Fruit fly (Drosophila melanogaster): ENCODE data around the gene Nepl17.

Gene Nepl17

DNA sequence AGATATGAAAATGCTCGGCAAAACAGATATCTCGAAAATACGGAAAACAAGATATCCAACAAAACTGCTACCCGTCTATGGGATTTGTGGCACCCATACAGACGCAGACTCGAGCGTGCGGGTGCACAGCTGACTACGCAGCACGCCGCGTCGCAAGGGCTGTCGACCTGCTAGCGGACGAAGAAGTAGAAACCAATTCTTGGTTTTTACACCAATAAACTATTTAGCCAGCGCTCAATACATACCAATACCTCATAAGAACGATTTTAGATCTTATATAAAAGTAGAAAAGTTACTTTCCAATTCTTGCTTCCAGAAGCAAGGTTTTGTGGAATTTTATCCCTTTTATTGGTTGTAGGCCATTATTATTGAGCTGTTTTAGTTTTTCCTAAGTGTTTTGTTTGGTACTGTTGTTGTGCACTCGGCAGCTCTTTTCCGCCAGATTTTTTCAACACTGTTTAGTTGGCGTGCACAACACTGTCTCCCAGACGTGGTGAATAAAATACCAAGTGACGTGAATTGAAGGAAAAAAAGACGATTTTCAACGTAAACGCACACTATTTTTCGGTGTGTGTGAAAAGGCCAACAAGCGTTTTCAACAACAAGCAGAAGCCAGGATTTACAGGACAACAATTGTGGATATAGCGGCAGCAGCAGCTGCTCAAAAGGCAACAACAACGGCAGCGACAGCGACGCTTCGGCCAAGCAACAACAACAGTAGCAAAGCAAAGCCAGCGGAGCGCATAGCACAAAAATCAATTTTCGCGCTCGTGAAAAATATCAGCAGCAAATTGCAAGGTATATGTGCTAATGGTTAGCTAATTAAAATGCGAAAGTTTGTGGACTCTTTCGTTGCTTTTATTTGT is 16.1 kb downstream of the Nepl17 start (continued):
- TF ChIP-seq HLH54F (GFP tag; optimal IDR thresholded peaks at IDR 0.05) (peak; percentile 91), CG4854 (GFP tag; optimal IDR thresholded peaks at IDR 0.05) (peak; percentile 70), D19B (GFP tag; optimal IDR thresholded peaks at IDR 0.05) (peak; percentile 79), CG33213 (GFP tag; optimal IDR thresholded peaks at IDR 0.05) (peak; percentile 77), jumu (GFP tag; optimal IDR thresholded peaks at IDR 0.05) (peak; percentile 90), maf-S (GFP tag; optimal IDR thresholded peaks at IDR 0.05) (peak; percentile 72), Atf3 (GFP tag; optimal IDR thresholded peaks at IDR 0.05) (peak; percentile 70), HHEX (GFP tag; optimal IDR thresholded peaks at IDR 0.05) (peak; percentile 77), crc (GFP tag; optimal IDR thresholded peaks at IDR 0.05) (peak; percentile 72), gcm2 (GFP tag; optimal IDR thresholded peaks at IDR 0.05) (peak; percentile 52), CG2875 (GFP tag; optimal IDR thresholded peaks at IDR 0.05) (no peak), kay (GFP tag; optimal IDR thresholded peaks at IDR 0.05) (peak; percentile 78), eve (GFP tag; optimal IDR thresholded peaks at IDR 0.05) (no peak), CG10462 (GFP tag; optimal IDR thresholded peaks at IDR 0.05) (peak; percentile 53), CG11696 (GFP tag; IDR thresholded peaks at IDR 0.05) (no peak), pzg (GFP tag; optimal IDR thresholded peaks at IDR 0.05) (peak; percentile 61), E2f2 (GFP tag; IDR thresholded peaks at IDR 0.05) (no peak; the same call in 1 of the 2 replicates), Hey (tag; optimal IDR thresholded peaks at IDR 0.05) (peak; percentile 33), CG17359 (tag; optimal IDR thresholded peaks at IDR 0.05) (peak; percentile 77), Myb (GFP tag; optimal IDR thresholded peaks at IDR 0.05) (peak; percentile 77), CG12236 (GFP tag; optimal IDR thresholded peaks at IDR 0.05) (peak; percentile 62), CG1024 (GFP tag; IDR thresholded peaks at IDR 0.05) (0 out of 2 replicates have a peak, but pooled peaks have one; percentile 31), CG17328 (GFP tag; IDR thresholded peaks at IDR 0.05) (no peak), vnd (GFP tag; IDR thresholded peaks at IDR 0.05; ENCODE audit: partially characterized antibody) (no peak), CG2116 (GFP tag; optimal IDR thresholded peaks at IDR 0.05) (no peak), CG1792 (GFP tag; optimal IDR thresholded peaks at IDR 0.05) (peak; percentile 86), CG4360 (GFP tag; IDR thresholded peaks at IDR 0.05) (peak; percentile 92), Lim3 (GFP tag; IDR thresholded peaks at IDR 0.05) (no peak), sisA (GFP tag; IDR thresholded peaks at IDR 0.05) (peak; percentile 71), CG3407 (GFP tag; optimal IDR thresholded peaks at IDR 0.05) (peak; percentile 34), chinmo (GFP tag; IDR thresholded peaks at IDR 0.05; ENCODE audit: partially characterized antibody) (0 out of 4 replicates have a peak, but pooled peaks have one; percentile 15), CG12942 (GFP tag; optimal IDR thresholded peaks at IDR 0.05) (peak; percentile 77), sqz (GFP tag; optimal IDR thresholded peaks at IDR 0.05) (peak; percentile 58), CG17912 (GFP tag; optimal IDR thresholded peaks at IDR 0.05) (no peak), nerfin-1 (tag; optimal IDR thresholded peaks at IDR 0.05) (peak; percentile 70), B-H1 (GFP tag; IDR thresholded peaks at IDR 0.05) (peak; percentile 35; the same call in 1 of the 3 replicates), YL-1 (GFP tag; optimal IDR thresholded peaks at IDR 0.05) (peak; percentile 74), chn (GFP tag; optimal IDR thresholded peaks at IDR 0.05) (peak; percentile 68), gro (GFP tag; optimal IDR thresholded peaks at IDR 0.05) (peak; percentile 77), CG15011 (GFP tag; optimal IDR thresholded peaks at IDR 0.05) (peak; percentile 57), grau (tag; optimal IDR thresholded peaks at IDR 0.05) (peak; percentile 77), Ptx1 (GFP tag; IDR thresholded peaks at IDR 0.05) (peak; percentile 83), CG9215 (GFP tag; IDR thresholded peaks at IDR 0.05) (peak; percentile 79), CG12071 (GFP tag; optimal IDR thresholded peaks at IDR 0.05) (peak; percentile 53), bigmax (GFP tag; optimal IDR thresholded peaks at IDR 0.05) (no peak), CG2889 (GFP tag; IDR thresholded peaks at IDR 0.05) (0 out of 3 replicates have a peak, but pooled peaks have one; percentile 21), Taf1 (GFP tag; IDR thresholded peaks at IDR 0.05) (peak; percentile 44; the same call in 1 of the 2 replicates), phol (tag; optimal IDR thresholded peaks at IDR 0.05) (peak; percentile 83), sna (GFP tag; IDR thresholded peaks at IDR 0.05; ENCODE audit: partially characterized antibody) (0 out of 2 replicates have a peak, but pooled peaks have one; percentile 12)
